Worm (Caenorhabditis elegans) whole organism, L4/young adult: ENCODE results near the gene ZK867.2.
A peak's percentile ranks its signal among the peaks of the same experiment; 100 is the strongest.

Experiments
- W03F9.2 ChIP-seq: fragments of 150-350 bp; optimal IDR thresholded peaks from 2 replicates; lab custom pipeline; 2014; ENCODE audit warnings: missing biosample characterization, missing genetic modification characterization
- him-1 ChIP-seq: sonication (generic microtip); optimal IDR thresholded peaks from 2 replicates; lab custom pipeline; 2016; ENCODE audit warnings: missing genotype, missing genetic modification reagents, missing genetic modification characterization, missing compliant biosample characterization

DNA sequence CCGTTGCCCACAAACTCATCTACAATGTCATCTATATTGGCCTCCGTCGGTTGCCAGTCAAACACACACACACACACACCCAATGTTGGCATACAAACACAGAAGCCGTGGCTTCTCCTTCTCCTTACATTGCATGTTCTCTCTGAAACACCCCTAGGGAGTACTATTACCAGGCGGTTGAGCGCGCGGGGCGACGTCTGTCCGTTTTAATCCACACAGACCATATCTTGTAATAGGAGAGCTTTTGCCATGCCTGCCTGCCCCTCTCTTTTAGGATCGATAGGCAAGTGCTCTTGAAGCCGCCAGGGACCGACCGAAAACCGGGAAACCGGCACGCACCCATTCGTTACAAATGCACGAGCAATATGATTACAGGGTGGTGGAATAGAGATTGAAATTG is 18.0 kb downstream of the ZK867.2 start:
- TF ChIP-seq W03F9.2 (no peak), him-1 (tag; lab: Kevin White, UChicago) (peak; percentile 7)
